Fruit fly (Drosophila melanogaster) whole organism, prepupa: ENCODE measurements around the gene t-Grip91.

ENCODE experiments used
- Blimp-1 ChIP-seq: fragments of 200-800 bp; sonication (Bioruptor generic); optimal IDR thresholded peaks from 3 replicates; lab custom pipeline; 2017; ENCODE audit warnings: missing biosample characterization, missing genetic modification characterization, mild to moderate bottlenecking, moderate library complexity, missing genetic modification reagents
- CG10669 ChIP-seq: fragments of 200-800 bp; sonication (Bioruptor generic); optimal IDR thresholded peaks from 3 replicates; lab custom pipeline; 2018; ENCODE audit warnings: missing biosample characterization, mild to moderate bottlenecking, missing genetic modification characterization, moderate library complexity
- CG11294 ChIP-seq: fragments of 200-800 bp; sonication (Bioruptor generic); IDR thresholded peaks from 2 replicates; pipeline ENCODE4 v1.3.6; 2022; ENCODE audit warnings: missing biosample characterization, missing genetic modification characterization
- CG11762 ChIP-seq: fragments of 200-800 bp; sonication (Bioruptor generic); optimal IDR thresholded peaks from 3 replicates; lab custom pipeline; 2016; ENCODE audit warnings: missing biosample characterization, missing genetic modification characterization; ENCODE audit not compliant: insufficient read depth
- CG11902 ChIP-seq: fragments of 200-800 bp; sonication (Bioruptor generic); optimal IDR thresholded peaks from 3 replicates; lab custom pipeline; 2016; ENCODE audit warnings: missing biosample characterization, missing genetic modification characterization
- CG15336 ChIP-seq: fragments of 200-800 bp; sonication (Bioruptor generic); IDR thresholded peaks from 2 replicates; pipeline ENCODE4 v1.3.6; 2022; ENCODE audit warnings: missing biosample characterization, missing genetic modification characterization
- CG1621 ChIP-seq: fragments of 200-800 bp; sonication (Bioruptor generic); optimal IDR thresholded peaks from 3 replicates; lab custom pipeline; 2018; ENCODE audit warnings: missing biosample characterization, mild to moderate bottlenecking, missing genetic modification characterization
- CG31627 ChIP-seq: fragments of 200-800 bp; sonication (Bioruptor generic); optimal IDR thresholded peaks from 3 replicates; lab custom pipeline; 2016; ENCODE audit warnings: missing biosample characterization, missing genetic modification characterization
- CG32006 ChIP-seq: fragments of 200-800 bp; sonication (Bioruptor generic); optimal IDR thresholded peaks from 3 replicates; lab custom pipeline; 2017; ENCODE audit warnings: missing biosample characterization, mild to moderate bottlenecking, missing genetic modification characterization
- CG34406 ChIP-seq: fragments of 200-800 bp; sonication (Bioruptor generic); optimal IDR thresholded peaks from 3 replicates; lab custom pipeline; 2016; ENCODE audit warnings: missing biosample characterization, missing genetic modification characterization
- CG3919 ChIP-seq: fragments of 200-800 bp; sonication (Bioruptor generic); optimal IDR thresholded peaks from 3 replicates; lab custom pipeline; 2016; ENCODE audit warnings: missing biosample characterization, missing genetic modification characterization
- CG6163 ChIP-seq: fragments of 200-800 bp; sonication (Bioruptor generic); IDR thresholded peaks from 3 replicates; pipeline ENCODE4 v1.3.6; 2022; ENCODE audit warnings: missing biosample characterization, missing genetic modification characterization
- CG6276 ChIP-seq: fragments of 200-800 bp; sonication (Bioruptor generic); optimal IDR thresholded peaks from 2 replicates; lab custom pipeline; 2017; ENCODE audit warnings: missing biosample characterization, mild to moderate bottlenecking, missing genetic modification characterization
- CG6792 ChIP-seq: fragments of 200-800 bp; sonication (Bioruptor generic); optimal IDR thresholded peaks from 3 replicates; lab custom pipeline; 2016; ENCODE audit warnings: missing biosample characterization, missing genetic modification characterization
- CG6808 ChIP-seq: fragments of 200-800 bp; sonication (Bioruptor generic); optimal IDR thresholded peaks from 3 replicates; lab custom pipeline; 2017; ENCODE audit warnings: missing biosample characterization, missing genetic modification characterization, mild to moderate bottlenecking, moderate library complexity, missing genetic modification reagents
- CG6854 ChIP-seq: fragments of 200-800 bp; sonication (Bioruptor generic); optimal IDR thresholded peaks from 2 replicates; lab custom pipeline; 2017; ENCODE audit warnings: missing biosample characterization, mild to moderate bottlenecking, missing genetic modification characterization
- CG8119 ChIP-seq: fragments of 200-800 bp; sonication (Bioruptor generic); IDR thresholded peaks from 3 replicates; pipeline ENCODE4 v1.3.6; 2022; ENCODE audit warnings: missing biosample characterization, missing genetic modification characterization
- CG8319 ChIP-seq: fragments of 200-800 bp; sonication (Bioruptor generic); optimal IDR thresholded peaks from 3 replicates; lab custom pipeline; 2016; ENCODE audit warnings: missing biosample characterization, missing genetic modification characterization
- CG8632 ChIP-seq: fragments of 200-800 bp; sonication (Bioruptor generic); optimal IDR thresholded peaks from 3 replicates; lab custom pipeline; 2016; ENCODE audit warnings: missing biosample characterization, missing genetic modification characterization
- CG9139 ChIP-seq: fragments of 200-800 bp; sonication (Bioruptor generic); optimal IDR thresholded peaks from 3 replicates; lab custom pipeline; 2017; ENCODE audit warnings: missing biosample characterization, mild to moderate bottlenecking, missing genetic modification characterization
- Eip93F ChIP-seq: fragments of 200-800 bp; sonication (Bioruptor generic); optimal IDR thresholded peaks from 2 replicates; lab custom pipeline; 2016; ENCODE audit warnings: missing biosample characterization, mild to moderate bottlenecking, missing genetic modification characterization
- Ets21C ChIP-seq: fragments of 200-800 bp; sonication (Bioruptor generic); optimal IDR thresholded peaks from 3 replicates; lab custom pipeline; 2016; ENCODE audit warnings: missing biosample characterization, missing genetic modification characterization
- Ets96B ChIP-seq: fragments of 200-800 bp; optimal IDR thresholded peaks from 2 replicates; lab custom pipeline; 2019; ENCODE audit warnings: missing biosample characterization, mild to moderate bottlenecking, missing genetic modification characterization, moderate library complexity
- Hr38 ChIP-seq: sonication (Bioruptor generic); optimal IDR thresholded peaks from 2 replicates; lab custom pipeline; 2016; ENCODE audit warnings: missing biosample characterization, missing genetic modification characterization
- Hr39 ChIP-seq: fragments of 200-800 bp; sonication (Bioruptor generic); optimal IDR thresholded peaks from 2 replicates; lab custom pipeline; 2016; ENCODE audit warnings: missing biosample characterization, missing genetic modification characterization
- Hr4 ChIP-seq: fragments of 200-800 bp; sonication (Bioruptor generic); optimal IDR thresholded peaks from 3 replicates; lab custom pipeline; 2016; ENCODE audit warnings: missing biosample characterization, missing genetic modification characterization
- Lpt ChIP-seq: fragments of 200-800 bp; sonication (Bioruptor generic); optimal IDR thresholded peaks from 3 replicates; lab custom pipeline; 2016; ENCODE audit warnings: missing biosample characterization, missing genetic modification characterization
- Smox ChIP-seq: fragments of 200-800 bp; sonication (Bioruptor generic); optimal IDR thresholded peaks from 3 replicates; lab custom pipeline; 2016; ENCODE audit warnings: missing biosample characterization, missing genetic modification characterization
- Sox14 ChIP-seq: fragments of 200-800 bp; sonication (Bioruptor generic); optimal IDR thresholded peaks from 3 replicates; lab custom pipeline; 2016; ENCODE audit warnings: missing biosample characterization, missing genetic modification characterization
- achi ChIP-seq: fragments of 200-800 bp; sonication (Bioruptor generic); optimal IDR thresholded peaks from 3 replicates; lab custom pipeline; 2016; ENCODE audit warnings: missing biosample characterization, missing genetic modification characterization
- acj6 ChIP-seq: fragments of 200-800 bp; sonication (Bioruptor generic); optimal IDR thresholded peaks from 3 replicates; lab custom pipeline; 2016; ENCODE audit warnings: missing biosample characterization, missing genetic modification characterization
- dac ChIP-seq: fragments of 200-800 bp; sonication (Bioruptor generic); optimal IDR thresholded peaks from 2 replicates; lab custom pipeline; 2017; ENCODE audit warnings: missing biosample characterization, mild to moderate bottlenecking, missing genetic modification characterization
- esn ChIP-seq: fragments of 200-800 bp; sonication (Bioruptor generic); optimal IDR thresholded peaks from 2 replicates; lab custom pipeline; 2016; ENCODE audit warnings: missing biosample characterization, mild to moderate bottlenecking, missing genetic modification characterization, moderate library complexity
- fd59A ChIP-seq: fragments of 200-800 bp; sonication (Bioruptor generic); optimal IDR thresholded peaks from 2 replicates; lab custom pipeline; 2017; ENCODE audit warnings: missing biosample characterization, mild to moderate bottlenecking, missing genetic modification characterization, missing genetic modification reagents
- fkh ChIP-seq: fragments of 200-800 bp; sonication (Bioruptor generic); optimal IDR thresholded peaks from 3 replicates; lab custom pipeline; 2017; ENCODE audit warnings: missing biosample characterization, mild to moderate bottlenecking, missing genetic modification characterization, moderate library complexity
- lz ChIP-seq: fragments of 200-800 bp; sonication (Bioruptor generic); optimal IDR thresholded peaks from 3 replicates; lab custom pipeline; 2016; ENCODE audit warnings: missing biosample characterization, missing genetic modification characterization
- net ChIP-seq: fragments of 200-800 bp; sonication (Bioruptor generic); optimal IDR thresholded peaks from 3 replicates; lab custom pipeline; 2016; ENCODE audit warnings: missing biosample characterization, missing genetic modification characterization
- pdm3 ChIP-seq: fragments of 200-800 bp; sonication (Bioruptor generic); optimal IDR thresholded peaks from 3 replicates; lab custom pipeline; 2016; ENCODE audit warnings: missing biosample characterization, missing genetic modification characterization
- spab ChIP-seq: fragments of 200-800 bp; sonication (Bioruptor generic); optimal IDR thresholded peaks from 2 replicates; lab custom pipeline; 2017; ENCODE audit warnings: missing biosample characterization, mild to moderate bottlenecking, missing genetic modification characterization, missing genetic modification reagents
- topi ChIP-seq: fragments of 200-800 bp; sonication (Bioruptor generic); optimal IDR thresholded peaks from 3 replicates; lab custom pipeline; 2016; ENCODE audit warnings: missing biosample characterization, missing genetic modification characterization

t-Grip91 gene

dm6 chr2L:15761409-15762407 is 22.2 kb upstream of the t-Grip91 start (continued):
- TF ChIP-seq CG9139 (GFP tag; lab: Kevin White, UChicago) (no peak), CG34406 (GFP tag; lab: Kevin White, UChicago) (peak; percentile 90), Hr39 (GFP tag; lab: Kevin White, UChicago) (peak; percentile 70), CG31627 (peak; percentile 89), Eip93F (GFP tag; lab: Kevin White, UChicago) (peak; percentile 27), CG6854 (peak; percentile 35), Blimp-1 (peak; percentile 86), CG6163 (GFP tag; lab: Robert Waterston, UW) (peak; percentile 88), fd59A (GFP tag; lab: Kevin White, UChicago) (peak; percentile 40), Ets96B (peak; percentile 78), Smox (GFP tag; lab: Kevin White, UChicago) (peak; percentile 82), Sox14 (peak; percentile 74), CG15336 (GFP tag; lab: Robert Waterston, UW) (peak; percentile 93), CG8319 (GFP tag; lab: Kevin White, UChicago) (peak; percentile 77), CG3919 (GFP tag; lab: Kevin White, UChicago) (peak; percentile 82), fkh (peak; percentile 62), CG8632 (GFP tag; lab: Kevin White, UChicago) (peak; percentile 82), lz (GFP tag; lab: Kevin White, UChicago) (peak; percentile 84), dac (GFP tag; lab: Kevin White, UChicago) (no peak), Lpt (GFP tag; lab: Kevin White, UChicago) (peak; percentile 67), topi (GFP tag; lab: Kevin White, UChicago) (peak; percentile 88), achi (GFP tag; lab: Kevin White, UChicago) (peak; percentile 82), Hr38 (GFP tag; lab: Kevin White, UChicago) (no peak), CG32006 (GFP tag; lab: Kevin White, UChicago) (peak; percentile 89), acj6 (GFP tag; lab: Kevin White, UChicago) (peak; percentile 88), CG6792 (GFP tag; lab: Kevin White, UChicago) (peak; percentile 86), CG1621 (tag; lab: Kevin White, UChicago) (no peak), net (GFP tag; lab: Kevin White, UChicago) (peak; percentile 29), CG11902 (peak; percentile 71), spab (GFP tag; lab: Kevin White, UChicago) (peak; percentile 72), pdm3 (GFP tag; lab: Kevin White, UChicago) (peak; percentile 83), CG8119 (GFP tag; lab: Robert Waterston, UW) (peak; percentile 91), CG10669 (GFP tag; lab: Kevin White, UChicago) (peak; percentile 74), esn (GFP tag; lab: Kevin White, UChicago) (peak; percentile 93), CG11294 (peak; percentile 71), CG11762 (GFP tag; lab: Kevin White, UChicago) (peak; percentile 73), Ets21C (peak; percentile 73), CG6276 (GFP tag; lab: Kevin White, UChicago) (no peak), CG6808 (GFP tag; lab: Kevin White, UChicago) (no peak), Hr4 (no peak)
